Worm (Caenorhabditis elegans) whole organism, late embryonic: ENCODE results near the gene kin-16.

Source experiments
- ceh-19 ChIP-seq: fragments of 200-800 bp; sonication (Bioruptor generic); optimal IDR thresholded peaks from 2 replicates; lab custom pipeline; 2018; ENCODE audit warnings: mild to moderate bottlenecking, missing genetic modification characterization, missing compliant biosample characterization
- ceh-30 ChIP-seq: fragments of 150-350 bp; optimal IDR thresholded peaks from 2 replicates; lab custom pipeline; 2014; ENCODE audit warnings: missing biosample characterization, missing genetic modification characterization
- fax-1 ChIP-seq: sonication (generic microtip); optimal IDR thresholded peaks from 2 replicates; lab custom pipeline; 2016; ENCODE audit warnings: missing genotype, missing genetic modification characterization, missing compliant biosample characterization
- fkh-10 ChIP-seq: fragments of 150-350 bp; optimal IDR thresholded peaks from 2 replicates; lab custom pipeline; 2014; ENCODE audit warnings: missing biosample characterization, missing genetic modification reagents, missing genetic modification characterization
- gmeb-2 ChIP-seq: sonication (generic microtip); optimal IDR thresholded peaks from 2 replicates; lab custom pipeline; 2016; ENCODE audit warnings: missing genetic modification characterization, inconsistent platforms, missing compliant biosample characterization
- mec-3 ChIP-seq: sonication (generic microtip); optimal IDR thresholded peaks from 2 replicates; lab custom pipeline; 2016; ENCODE audit warnings: borderline replicate concordance, missing genetic modification characterization, missing compliant biosample characterization
- nhr-11 ChIP-seq: fragments of 150-350 bp; optimal IDR thresholded peaks from 2 replicates; lab custom pipeline; 2014; ENCODE audit warnings: missing biosample characterization, missing genetic modification characterization
- pag-3 ChIP-seq: sonication (generic microtip); optimal IDR thresholded peaks from 2 replicates; lab custom pipeline; 2016; ENCODE audit warnings: missing compliant biosample characterization, missing genetic modification characterization, borderline replicate concordance
- pqm-1 ChIP-seq: sonication (generic microtip); optimal IDR thresholded peaks from 2 replicates; lab custom pipeline; 2016; ENCODE audit warnings: missing genetic modification characterization, missing compliant biosample characterization
- ref-2 ChIP-seq: sonication (generic microtip); optimal IDR thresholded peaks from 2 replicates; lab custom pipeline; 2016; ENCODE audit warnings: missing genetic modification characterization, missing compliant biosample characterization

DNA sequence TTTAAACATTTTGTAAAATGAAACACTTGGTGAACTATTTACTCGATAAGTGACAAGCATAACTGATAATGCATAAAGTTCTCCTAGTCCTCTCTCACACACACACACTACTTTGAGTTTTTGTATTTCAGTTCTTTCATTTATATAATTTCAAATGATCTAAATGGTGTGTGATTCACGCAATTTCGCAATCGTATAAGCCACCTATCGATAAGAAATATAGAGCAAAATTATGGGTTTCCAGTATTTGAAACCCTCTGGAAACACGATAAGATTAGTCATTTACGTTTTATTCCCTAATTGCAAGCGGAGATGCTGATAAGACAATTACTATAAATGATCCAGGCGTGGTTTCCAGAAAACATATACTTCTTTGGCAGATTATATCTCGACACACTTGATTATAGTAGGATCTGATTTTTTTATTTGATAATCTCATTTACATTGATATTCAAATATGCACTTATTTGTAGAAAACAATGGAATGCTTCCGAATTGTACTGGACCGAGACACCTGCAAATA lies 23.8 kb downstream of the kin-16 start, which contains the start of gene arrd-3:
- TF ChIP-seq gmeb-2 (tag; lab: Kevin White, UChicago): no peak
- TF ChIP-seq mec-3 (tag; lab: Kevin White, UChicago): no peak
- no peak for TF ChIP-seq ceh-30
- TF ChIP-seq ceh-19 (GFP tag; lab: Kevin White, UChicago): no peak
- no peak for TF ChIP-seq fkh-10
- TF ChIP-seq fax-1: no peak
- TF ChIP-seq pag-3 (tag; lab: Kevin White, UChicago): no peak
- no peak for TF ChIP-seq pqm-1 (tag; lab: Kevin White, UChicago)
- no peak for TF ChIP-seq ref-2 (tag; lab: Kevin White, UChicago)
- TF ChIP-seq nhr-11 (tag; lab: Kevin White, UChicago): no peak
